Worm (Caenorhabditis elegans) whole organism, mixed stage, embryonic: ENCODE results near the gene glrx-3.

Experiments
- bed-3 ChIP-seq: fragments of 200-800 bp; sonication (Bioruptor generic); optimal IDR thresholded peaks from 3 replicates; lab custom pipeline; 2018; ENCODE audit warnings: mild to moderate bottlenecking, missing genetic modification characterization, moderate library complexity, missing compliant biosample characterization
- blmp-1 ChIP-seq: fragments of 150-350 bp; optimal IDR thresholded peaks from 2 replicates; lab custom pipeline; 2014; ENCODE audit warnings: missing biosample characterization, missing genetic modification characterization
- ceh-83 ChIP-seq: fragments of 200-800 bp; sonication (Bioruptor generic); optimal IDR thresholded peaks from 2 replicates; lab custom pipeline; 2018; ENCODE audit warnings: mild to moderate bottlenecking, missing genetic modification characterization, missing compliant biosample characterization
- ces-1 ChIP-seq: fragments of 150-350 bp; optimal IDR thresholded peaks from 2 replicates; lab custom pipeline; 2014; ENCODE audit warnings: missing biosample characterization, missing genetic modification reagents, missing genetic modification characterization
- elt-3 ChIP-seq: fragments of 150-350 bp; optimal IDR thresholded peaks from 2 replicates; lab custom pipeline; 2014; ENCODE audit warnings: missing biosample characterization, missing genetic modification characterization
- mep-1 ChIP-seq: fragments of 150-350 bp; optimal IDR thresholded peaks from 2 replicates; lab custom pipeline; 2017; ENCODE audit warnings: missing biosample characterization, missing genetic modification reagents, missing genetic modification characterization, inconsistent platforms
- nhr-12 ChIP-seq: fragments of 150-350 bp; optimal IDR thresholded peaks from 2 replicates; lab custom pipeline; 2014; ENCODE audit warnings: missing biosample characterization, missing genetic modification characterization
- nhr-2 ChIP-seq: fragments of 150-350 bp; optimal IDR thresholded peaks from 2 replicates; lab custom pipeline; 2014; ENCODE audit warnings: missing biosample characterization, missing genetic modification characterization
- nhr-76 ChIP-seq: sonication (generic microtip); optimal IDR thresholded peaks from 2 replicates; lab custom pipeline; 2017; ENCODE audit warnings: missing biosample characterization, missing genetic modification characterization
- pha-4 ChIP-seq: fragments of 150-350 bp; optimal IDR thresholded peaks from 2 replicates; lab custom pipeline; 2018; ENCODE audit warnings: missing biosample characterization, missing genetic modification reagents, missing genetic modification characterization
- snpc-4 ChIP-seq: fragments of 150-350 bp; optimal IDR thresholded peaks from 2 replicates; lab custom pipeline; 2014; ENCODE audit warnings: missing biosample characterization, missing genetic modification characterization
- unc-62 ChIP-seq: fragments of 150-350 bp; optimal IDR thresholded peaks from 2 replicates; lab custom pipeline; 2014; ENCODE audit warnings: missing biosample characterization, missing genetic modification reagents, missing genetic modification characterization
- ztf-11 ChIP-seq: fragments of 150-350 bp; optimal IDR thresholded peaks from 2 replicates; lab custom pipeline; 2014; ENCODE audit warnings: missing biosample characterization, missing genetic modification characterization

- TF ChIP-seq nhr-76 (tag; lab: Kevin White, UChicago) (no peak), pha-4 (tag; lab: Kevin White, UChicago) (no peak), nhr-2 (tag; lab: Kevin White, UChicago) (no peak), unc-62 (GFP tag; lab: Kevin White, UChicago) (no peak), ces-1 (GFP tag; lab: Kevin White, UChicago) (peak; percentile 94), mep-1 (tag; lab: Kevin White, UChicago) (no peak), bed-3 (GFP tag; lab: Kevin White, UChicago) (no peak), snpc-4 (tag; lab: Kevin White, UChicago) (no peak), blmp-1 (tag; lab: Kevin White, UChicago) (no peak), ceh-83 (GFP tag; lab: Kevin White, UChicago) (no peak), nhr-12 (tag; lab: Kevin White, UChicago) (no peak), elt-3 (tag; lab: Kevin White, UChicago) (no peak), ztf-11 (tag; lab: Kevin White, UChicago) (no peak)
These were observed 15.0 kb upstream of the glrx-3 start for ce11 chrV:4356047-4356612.
